Worm (Caenorhabditis elegans): ENCODE data around the gene jac-1.

- TF ChIP-seq ets-5 (GFP tag; IDR thresholded peaks at IDR 0.05) (no peak), nhr-47 (tag; optimal IDR thresholded peaks at IDR 0.05) (no peak), lsy-2 (tag; optimal IDR thresholded peaks at IDR 0.05) (no peak), unc-130 (tag; optimal IDR thresholded peaks at IDR 0.05) (no peak), ama-1 (optimal IDR thresholded peaks at IDR 0.05) (no peak), jun-1 (tag; optimal IDR thresholded peaks at IDR 0.05) (no peak), unc-62 (GFP tag; optimal IDR thresholded peaks at IDR 0.05) (no peak), nhr-77 (tag; optimal IDR thresholded peaks at IDR 0.05) (no peak), hlh-4 (tag; optimal IDR thresholded peaks at IDR 0.05) (no peak), lin-39 (tag; optimal IDR thresholded peaks at IDR 0.05) (no peak), elt-2 (tag; optimal IDR thresholded peaks at IDR 0.05) (no peak), elt-3 (tag; optimal IDR thresholded peaks at IDR 0.05) (no peak), mep-1 (tag; optimal IDR thresholded peaks at IDR 0.05) (no peak)
Measured at ce11 chrIV:16036057-16036456, 9.4 kb upstream of the jac-1 start.

All from whole organism, L1 larva.